Fruit fly (Drosophila melanogaster) whole organism, adult: ENCODE data around the gene CG11828.

Source experiments
- CG33017 ChIP-seq: fragments of 200-800 bp; sonication (Bioruptor generic); optimal IDR thresholded peaks from 2 replicates; lab custom pipeline; 2018; ENCODE audit warnings: missing biosample characterization, mild to moderate bottlenecking, missing genetic modification characterization, moderate library complexity
- CG7045 ChIP-seq: fragments of 200-800 bp; sonication (Bioruptor generic); optimal IDR thresholded peaks from 2 replicates; lab custom pipeline; 2017; ENCODE audit warnings: missing biosample characterization, mild to moderate bottlenecking, missing genetic modification characterization

DNA sequence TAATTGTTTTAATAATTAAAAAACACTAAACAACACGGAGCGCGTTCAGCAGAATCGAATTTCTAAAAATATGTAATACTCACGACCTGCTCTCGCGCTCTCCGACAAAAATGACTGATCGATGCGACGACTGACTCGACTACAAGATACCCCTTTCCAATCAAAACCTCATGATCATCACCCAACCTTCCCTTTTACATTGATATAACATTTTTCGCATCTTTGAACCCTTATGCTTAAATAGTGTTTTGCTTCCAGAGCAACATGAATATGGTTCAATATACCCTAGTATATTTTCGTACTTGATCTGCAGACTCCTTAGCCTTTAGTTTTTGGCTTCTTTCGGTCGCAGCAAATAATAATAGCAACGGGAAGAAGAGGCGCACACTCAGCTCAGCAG lies 11.1 kb upstream of the CG11828 start:
- TF ChIP-seq CG7045 (GFP tag; lab: Kevin White, UChicago) (no peak), CG33017 (tag; lab: Kevin White, UChicago) (no peak)
